Worm (Caenorhabditis elegans): ENCODE results near the gene smi-1.
A peak's percentile ranks its signal among the peaks of the same experiment; 100 is the strongest.

Gene smi-1

DNA sequence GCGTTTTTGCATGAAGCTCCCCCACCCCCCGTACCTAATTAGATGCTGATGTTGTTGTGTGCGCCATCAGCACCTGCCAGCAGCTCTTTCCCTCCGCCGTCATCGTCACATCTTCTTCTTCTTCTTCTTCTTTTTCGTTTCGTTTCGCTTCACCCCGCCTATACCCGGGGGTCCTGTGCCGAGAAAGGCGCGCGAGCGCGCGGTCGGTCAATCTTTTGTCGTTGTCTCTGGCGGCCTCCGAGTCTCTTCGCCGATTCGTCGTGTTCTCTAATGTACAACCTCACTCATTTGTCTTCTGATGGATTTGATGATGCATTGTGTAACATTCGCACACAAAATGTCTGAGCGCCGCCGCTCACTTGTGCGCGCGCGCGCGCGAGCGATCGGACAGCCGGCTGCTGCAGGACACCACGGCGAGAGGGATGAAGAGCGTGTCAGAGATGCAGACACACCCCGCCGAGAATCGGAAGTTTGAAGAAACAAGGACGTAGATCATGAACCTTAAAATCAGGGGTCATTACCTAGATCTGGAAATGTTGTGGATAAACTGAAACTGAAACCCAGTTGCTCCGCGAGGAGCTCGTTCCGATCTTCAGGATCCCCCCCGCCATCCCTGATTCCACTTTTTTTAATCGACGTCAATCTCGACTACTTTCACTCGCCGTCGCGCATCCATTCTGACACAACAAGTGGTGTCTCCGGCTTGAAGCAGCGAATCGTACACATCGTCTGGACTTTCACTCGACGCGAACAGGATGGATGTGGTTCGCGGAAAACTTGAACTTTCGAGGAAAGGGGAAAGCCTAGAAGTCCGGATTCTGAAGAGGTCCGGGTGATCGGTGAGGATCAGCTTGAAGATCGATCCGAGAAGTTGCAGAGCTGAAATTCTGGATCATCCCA, 45.5 kb downstream of the smi-1 start (continued):
- no peak for TF ChIP-seq ceh-58 (GFP tag; IDR thresholded peaks at IDR 0.05)
- no peak for TF ChIP-seq F55B11.4 (tag; optimal IDR thresholded peaks at IDR 0.05; ENCODE audit: borderline replicate concordance, insufficient read depth)
- no peak for TF ChIP-seq akir-1 (GFP tag; optimal IDR thresholded peaks at IDR 0.05)
- TF ChIP-seq Y79H2A.3 (GFP tag; conservative IDR thresholded peaks at IDR 0.05): no peak
- no peak for TF ChIP-seq let-607 (tag; optimal IDR thresholded peaks at IDR 0.05)
- TF ChIP-seq hlh-26 (GFP tag; conservative IDR thresholded peaks at IDR 0.05): no peak
- TF ChIP-seq hlh-12 (tag; optimal IDR thresholded peaks at IDR 0.05): no peak
- no peak for TF ChIP-seq egl-18 (GFP tag; IDR thresholded peaks at IDR 0.05)

DNA sequence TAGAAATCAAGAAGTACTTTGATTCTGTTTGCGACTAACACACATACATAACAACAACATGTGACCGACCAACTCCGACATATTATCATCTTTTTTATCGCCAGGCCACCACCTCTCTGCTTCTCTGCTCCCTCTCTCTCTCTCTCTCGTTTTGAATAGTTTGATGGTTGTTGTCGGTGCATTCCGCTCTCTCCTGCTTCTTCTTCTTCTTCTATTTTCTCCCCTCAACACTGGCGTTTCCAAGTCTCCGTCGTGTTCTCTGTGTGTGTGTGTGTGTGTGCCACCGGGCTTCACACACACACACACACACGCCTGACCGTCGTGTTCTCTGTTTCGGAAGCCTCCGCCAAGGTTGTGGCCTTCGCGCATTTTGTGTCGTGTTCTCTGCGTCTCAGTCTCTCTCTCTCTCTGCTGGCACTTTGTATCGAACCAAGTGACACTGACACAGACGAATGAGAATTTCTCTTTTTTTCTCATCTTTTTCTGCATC, 46.9 kb downstream of the smi-1 start:
- TF ChIP-seq lin-54 (GFP tag; optimal IDR thresholded peaks at IDR 0.05) (peak; percentile 44), ceh-40 (GFP tag; IDR thresholded peaks at IDR 0.05) (no peak), ceh-58 (GFP tag; IDR thresholded peaks at IDR 0.05) (no peak), ets-4 (GFP tag; optimal IDR thresholded peaks at IDR 0.05) (peak; percentile 87), nfya-1 (tag; optimal IDR thresholded peaks at IDR 0.05; ENCODE audit: borderline replicate concordance, insufficient read depth) (no peak), die-1 (tag; optimal IDR thresholded peaks at IDR 0.05) (peak; percentile 79), K11D2.4 (GFP tag; IDR thresholded peaks at IDR 0.05) (peak; percentile 91), Y67H2A.10 (GFP tag; conservative IDR thresholded peaks at IDR 0.05) (no peak), ekl-4 (GFP tag; IDR thresholded peaks at IDR 0.05) (0 out of 2 replicates have a peak, but pooled peaks have one; percentile 55), snpc-4 (GFP tag; optimal IDR thresholded peaks at IDR 0.05) (peak; percentile 62), snpc-4 (tag; optimal IDR thresholded peaks at IDR 0.05) (peak; percentile 13 to 77 (median 69)), ztf-3 (GFP tag; optimal IDR thresholded peaks at IDR 0.05) (peak; percentile 94), him-1 (tag; optimal IDR thresholded peaks at IDR 0.05) (no peak), mes-4 (tag; optimal IDR thresholded peaks at IDR 0.05) (no peak), attf-3 (GFP tag; conservative IDR thresholded peaks at IDR 0.05) (no peak), ztf-28 (GFP tag; IDR thresholded peaks at IDR 0.05) (no peak), nhr-27 (tag; optimal IDR thresholded peaks at IDR 0.05) (peak; percentile 24), B0035.1 (tag; optimal IDR thresholded peaks at IDR 0.05) (peak; percentile 84), Y53G8AR.9 (GFP tag; conservative IDR thresholded peaks at IDR 0.05) (no peak), sea-2 (GFP tag; IDR thresholded peaks at IDR 0.05) (0 out of 2 replicates have a peak, but pooled peaks have one; percentile 29), zfh-2 (GFP tag; conservative IDR thresholded peaks at IDR 0.05) (peak; percentile 97), mxl-1 (tag; optimal IDR thresholded peaks at IDR 0.05) (no peak), T07F8.4 (tag; optimal IDR thresholded peaks at IDR 0.05) (peak; percentile 55), Y53F4B.3 (GFP tag; IDR thresholded peaks at IDR 0.05) (no peak), tbx-9 (tag; optimal IDR thresholded peaks at IDR 0.05; ENCODE audit: borderline replicate concordance) (no peak), ztf-22 (GFP tag; optimal IDR thresholded peaks at IDR 0.05) (peak; percentile 99), C06A6.2 (GFP tag; conservative IDR thresholded peaks at IDR 0.05) (peak; percentile 93), F10E7.11 (tag; optimal IDR thresholded peaks at IDR 0.05) (no peak), fkh-3 (tag; optimal IDR thresholded peaks at IDR 0.05) (no peak), snpc-1.3 (tag; optimal IDR thresholded peaks at IDR 0.05; ENCODE audit: insufficient read depth) (no peak), lsy-27 (tag; optimal IDR thresholded peaks at IDR 0.05; ENCODE audit: borderline replicate concordance, insufficient read depth) (no peak), ceh-100 (GFP tag; IDR thresholded peaks at IDR 0.05) (no peak), Y79H2A.3 (GFP tag; conservative IDR thresholded peaks at IDR 0.05) (no peak), hmg-1.2 (GFP tag; IDR thresholded peaks at IDR 0.05) (peak; percentile 79), lin-40 (tag; optimal IDR thresholded peaks at IDR 0.05) (peak; percentile 98), F52B5.7 (tag; optimal IDR thresholded peaks at IDR 0.05) (peak; percentile 37), rcor-1 (GFP tag; IDR thresholded peaks at IDR 0.05) (peak; percentile 28; the same call in 1 of the 2 replicates), sptf-2 (GFP tag; optimal IDR thresholded peaks at IDR 0.05) (no peak)
